Worm (Caenorhabditis elegans) whole organism, late embryonic: ENCODE results near the gene wago-4.

Source experiments
- C08G9.2 ChIP-seq: sonication (generic microtip); optimal IDR thresholded peaks from 2 replicates; lab custom pipeline; 2016; ENCODE audit warnings: mild to moderate bottlenecking, missing genetic modification characterization, moderate library complexity, missing compliant biosample characterization
- F13H6.1 ChIP-seq: sonication (generic microtip); optimal IDR thresholded peaks from 2 replicates; lab custom pipeline; 2016; ENCODE audit warnings: missing genetic modification characterization, missing compliant biosample characterization
- K09A11.1 ChIP-seq: sonication (generic microtip); optimal IDR thresholded peaks from 2 replicates; lab custom pipeline; 2017; ENCODE audit warnings: antibody characterized with exemption, mild to moderate bottlenecking, missing genetic modification characterization, missing compliant biosample characterization; ENCODE audit not compliant: insufficient read depth
- T23F11.4 ChIP-seq: fragments of 200-800 bp; sonication (Bioruptor generic); optimal IDR thresholded peaks from 2 replicates; lab custom pipeline; 2018; ENCODE audit warnings: mild to moderate bottlenecking, missing genetic modification characterization, missing compliant biosample characterization
- Y22D7AL.16 ChIP-seq: sonication (generic microtip); optimal IDR thresholded peaks from 2 replicates; lab custom pipeline; 2016; ENCODE audit warnings: missing genetic modification characterization, missing compliant biosample characterization
- ahr-1 ChIP-seq: sonication (generic microtip); optimal IDR thresholded peaks from 2 replicates; lab custom pipeline; 2016; ENCODE audit warnings: missing genetic modification characterization, missing compliant biosample characterization
- ama-1 ChIP-seq: fragments of 150-350 bp; optimal IDR thresholded peaks from 2 replicates; lab custom pipeline; 2014
- ceh-22 ChIP-seq: sonication (generic microtip); optimal IDR thresholded peaks from 2 replicates; lab custom pipeline; 2017; ENCODE audit warnings: missing biosample characterization, missing genetic modification characterization
- ceh-24 ChIP-seq: sonication (generic microtip); optimal IDR thresholded peaks from 2 replicates; lab custom pipeline; 2016; ENCODE audit warnings: mild to moderate bottlenecking, missing genetic modification characterization, missing compliant biosample characterization
- ceh-30 ChIP-seq: fragments of 150-350 bp; optimal IDR thresholded peaks from 2 replicates; lab custom pipeline; 2014; ENCODE audit warnings: missing biosample characterization, missing genetic modification characterization
- ceh-31 ChIP-seq: sonication (generic microtip); optimal IDR thresholded peaks from 2 replicates; lab custom pipeline; 2016; ENCODE audit warnings: missing genetic modification characterization, missing compliant biosample characterization
- ceh-9 ChIP-seq: sonication (generic microtip); optimal IDR thresholded peaks from 2 replicates; lab custom pipeline; 2016; ENCODE audit warnings: mild to moderate bottlenecking, missing genetic modification characterization, inconsistent platforms, missing compliant biosample characterization
- dve-1 ChIP-seq: sonication (generic microtip); optimal IDR thresholded peaks from 2 replicates; lab custom pipeline; 2017; ENCODE audit warnings: antibody characterized with exemption, mild to moderate bottlenecking, missing genetic modification characterization, missing compliant biosample characterization
- elt-4 ChIP-seq: sonication (generic microtip); optimal IDR thresholded peaks from 2 replicates; lab custom pipeline; 2016; ENCODE audit warnings: missing genetic modification characterization, missing compliant biosample characterization
- fkh-6 ChIP-seq: sonication (generic microtip); optimal IDR thresholded peaks from 2 replicates; lab custom pipeline; 2016; ENCODE audit warnings: missing genetic modification characterization, missing compliant biosample characterization
- hlh-13 ChIP-seq: fragments of 200-800 bp; sonication (Bioruptor generic); optimal IDR thresholded peaks from 2 replicates; lab custom pipeline; 2018; ENCODE audit warnings: mild to moderate bottlenecking, missing genetic modification characterization, missing compliant biosample characterization
- hlh-15 ChIP-seq: sonication (generic microtip); optimal IDR thresholded peaks from 2 replicates; lab custom pipeline; 2016; ENCODE audit warnings: missing genetic modification characterization, missing compliant biosample characterization
- hlh-8 ChIP-seq: sonication (generic microtip); optimal IDR thresholded peaks from 2 replicates; lab custom pipeline; 2016; ENCODE audit warnings: missing genotype, missing genetic modification characterization, missing compliant biosample characterization
- lin-11 ChIP-seq: fragments of 200-800 bp; sonication (Bioruptor generic); optimal IDR thresholded peaks from 2 replicates; lab custom pipeline; 2018; ENCODE audit warnings: mild to moderate bottlenecking, missing genetic modification characterization, missing compliant biosample characterization
- madf-2 ChIP-seq: sonication (generic microtip); optimal IDR thresholded peaks from 2 replicates; lab custom pipeline; 2017; ENCODE audit warnings: missing genetic modification characterization, missing compliant biosample characterization
- nfya-1 ChIP-seq: sonication (generic microtip); optimal IDR thresholded peaks from 2 replicates; lab custom pipeline; 2017; ENCODE audit warnings: missing genetic modification characterization, mild to moderate bottlenecking, missing compliant biosample characterization, antibody characterized with exemption, moderate library complexity
- npax-4 ChIP-seq: sonication (generic microtip); optimal IDR thresholded peaks from 2 replicates; lab custom pipeline; 2016; ENCODE audit warnings: missing genetic modification characterization, missing compliant biosample characterization
- odd-2 ChIP-seq: sonication (generic microtip); optimal IDR thresholded peaks from 2 replicates; lab custom pipeline; 2017; ENCODE audit warnings: antibody characterized with exemption, mild to moderate bottlenecking, missing genetic modification characterization, missing compliant biosample characterization
- pag-3 ChIP-seq: sonication (generic microtip); optimal IDR thresholded peaks from 2 replicates; lab custom pipeline; 2016; ENCODE audit warnings: missing compliant biosample characterization, missing genetic modification characterization, borderline replicate concordance
- pat-9 ChIP-seq: fragments of 200-800 bp; sonication (Bioruptor generic); optimal IDR thresholded peaks from 2 replicates; lab custom pipeline; 2018; ENCODE audit warnings: mild to moderate bottlenecking, missing genetic modification characterization, moderate library complexity, missing compliant biosample characterization
- pax-1 ChIP-seq: fragments of 150-350 bp; optimal IDR thresholded peaks from 2 replicates; lab custom pipeline; 2014; ENCODE audit warnings: missing biosample characterization, missing genetic modification characterization
- pros-1 ChIP-seq: fragments of 150-350 bp; optimal IDR thresholded peaks from 2 replicates; lab custom pipeline; 2014; ENCODE audit warnings: missing biosample characterization, missing genetic modification reagents, missing genetic modification characterization
- sdc-2 ChIP-seq: sonication (generic microtip); optimal IDR thresholded peaks from 2 replicates; lab custom pipeline; 2016; ENCODE audit warnings: missing genotype, missing genetic modification characterization, missing compliant biosample characterization
- sox-2 ChIP-seq: fragments of 200-800 bp; sonication (Bioruptor generic); IDR thresholded peaks from 2 replicates; pipeline ENCODE4 v1.3.6; 2022; ENCODE audit warnings: missing genetic modification reagents, missing genetic modification characterization, missing compliant biosample characterization
- sox-4 ChIP-seq: sonication (generic microtip); optimal IDR thresholded peaks from 2 replicates; lab custom pipeline; 2017; ENCODE audit warnings: mild to moderate bottlenecking, missing genetic modification characterization, inconsistent platforms, missing compliant biosample characterization
- syd-9 ChIP-seq: sonication (generic microtip); optimal IDR thresholded peaks from 2 replicates; lab custom pipeline; 2016; ENCODE audit warnings: mild to moderate bottlenecking, missing genetic modification characterization, moderate library complexity, missing compliant biosample characterization
- tbx-7 ChIP-seq: sonication (generic microtip); optimal IDR thresholded peaks from 2 replicates; lab custom pipeline; 2016; ENCODE audit warnings: missing genotype, missing genetic modification characterization, missing compliant biosample characterization
- unc-42 ChIP-seq: sonication (generic microtip); optimal IDR thresholded peaks from 2 replicates; lab custom pipeline; 2016; ENCODE audit warnings: missing genotype, missing genetic modification characterization, missing compliant biosample characterization
- ztf-16 ChIP-seq: sonication (generic microtip); optimal IDR thresholded peaks from 2 replicates; lab custom pipeline; 2017; ENCODE audit warnings: missing genetic modification characterization, missing compliant biosample characterization

wago-4 gene

ce11 chrII:12907070-12907469 lies 12.3 kb upstream of the wago-4 start, which contains the start of gene nspb-11:
Gene nspb-11, plus strand, starts transcription at chrII:12907370.
- no peak for TF ChIP-seq T23F11.4 (GFP tag; lab: Kevin White, UChicago)

DNA sequence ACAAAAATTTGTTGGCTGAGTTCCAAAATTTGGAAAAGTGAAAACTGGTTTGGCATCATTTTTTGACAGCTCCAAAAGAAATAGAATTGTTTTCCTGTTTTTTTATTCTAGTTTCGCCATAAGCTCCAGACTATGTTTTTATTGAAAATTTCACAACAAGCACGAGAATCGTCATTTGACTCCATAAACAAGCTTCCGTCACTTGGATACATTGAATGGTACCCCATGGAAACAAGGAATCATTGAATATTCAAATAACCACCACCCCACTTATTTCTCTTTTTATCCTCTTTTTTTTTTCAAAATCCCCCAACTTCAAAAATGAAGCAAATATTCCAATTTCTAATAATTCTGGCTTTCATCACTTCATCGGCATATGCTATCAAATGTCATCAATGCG lies 10.6 kb upstream of the wago-4 start, which contains the start of gene ddn-2:
ddn-2 (plus strand) TSS at position 301 of the 400 bp plus-strand sequence.
- TF ChIP-seq hlh-13 (GFP tag; lab: Kevin White, UChicago), result no peak
- no peak for TF ChIP-seq sdc-2
- TF ChIP-seq ztf-16 (tag; lab: Kevin White, UChicago), result no peak
- no peak for TF ChIP-seq ceh-24 (tag; lab: Kevin White, UChicago)
- no peak for TF ChIP-seq elt-4 (tag; lab: Kevin White, UChicago)
- TF ChIP-seq ama-1 (lab: Kevin White, UChicago), result no peak
- no peak for TF ChIP-seq npax-4 (tag; lab: Kevin White, UChicago)
- TF ChIP-seq ahr-1, result no peak
- TF ChIP-seq odd-2 (tag; lab: Kevin White, UChicago), result no peak
- TF ChIP-seq syd-9 (tag; lab: Kevin White, UChicago), result no peak
- TF ChIP-seq lin-11, result no peak
- TF ChIP-seq pros-1, result no peak

DNA sequence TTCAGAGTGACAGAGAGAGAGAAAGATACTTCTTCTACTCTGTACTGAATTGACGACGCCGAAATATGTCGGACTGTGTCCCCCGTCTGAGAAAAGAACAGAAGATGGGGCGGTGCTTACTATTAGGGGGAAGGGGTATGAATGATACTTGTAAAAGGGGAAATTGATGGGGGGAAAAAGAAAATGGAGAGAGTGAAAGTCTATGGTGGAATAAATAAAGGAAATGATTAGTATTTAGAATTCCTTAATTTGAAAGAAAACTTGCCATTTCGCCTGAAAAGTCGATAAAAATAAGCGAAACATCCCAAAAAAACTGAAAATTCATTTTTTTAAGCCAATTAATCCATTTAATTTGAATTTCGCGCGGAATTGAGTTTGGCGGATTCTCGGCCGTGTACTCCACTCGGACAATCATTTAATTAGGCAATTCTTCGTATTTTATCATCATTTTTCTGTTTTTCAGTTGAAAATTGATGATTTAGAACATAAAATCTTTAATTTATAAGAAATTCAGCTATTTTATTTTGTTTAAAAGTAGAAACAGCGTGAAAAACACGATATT lies 4.8 kb upstream of the wago-4 start, which contains the start of gene F35C5.12:
F35C5.12 (minus strand) TSS at position 51 of the 562 bp plus-strand sequence.
- TF ChIP-seq madf-2 (no peak), elt-4 (tag; lab: Kevin White, UChicago) (no peak), C08G9.2 (tag; lab: Kevin White, UChicago) (peak; percentile 44), tbx-7 (tag; lab: Kevin White, UChicago) (peak; percentile 2), ceh-31 (peak; percentile 34), nfya-1 (tag; lab: Kevin White, UChicago) (no peak)

ce11 chrII:12921478-12921877 lies 2.1 kb downstream of the wago-4 start:
- no peak for TF ChIP-seq ceh-9 (tag; lab: Kevin White, UChicago)
- TF ChIP-seq pag-3 (tag; lab: Kevin White, UChicago), result no peak
- no peak for TF ChIP-seq dve-1 (tag; lab: Kevin White, UChicago)
- TF ChIP-seq sox-2 (GFP tag; lab: Robert Waterston, UW), result no peak
- no peak for TF ChIP-seq lin-11
- TF ChIP-seq pax-1 (tag; lab: Kevin White, UChicago), result no peak
- no peak for TF ChIP-seq sox-4 (tag; lab: Kevin White, UChicago)
- TF ChIP-seq pat-9 (tag; lab: Kevin White, UChicago), result no peak
- no peak for TF ChIP-seq ztf-16 (tag; lab: Kevin White, UChicago)

- TF ChIP-seq F13H6.1 (tag; lab: Kevin White, UChicago) (no peak), syd-9 (tag; lab: Kevin White, UChicago) (no peak), hlh-8 (tag; lab: Kevin White, UChicago) (no peak), hlh-15 (tag; lab: Kevin White, UChicago) (no peak)
These were observed 3.9 kb downstream of the wago-4 start for ce11 chrII:12923225-12923624.

DNA sequence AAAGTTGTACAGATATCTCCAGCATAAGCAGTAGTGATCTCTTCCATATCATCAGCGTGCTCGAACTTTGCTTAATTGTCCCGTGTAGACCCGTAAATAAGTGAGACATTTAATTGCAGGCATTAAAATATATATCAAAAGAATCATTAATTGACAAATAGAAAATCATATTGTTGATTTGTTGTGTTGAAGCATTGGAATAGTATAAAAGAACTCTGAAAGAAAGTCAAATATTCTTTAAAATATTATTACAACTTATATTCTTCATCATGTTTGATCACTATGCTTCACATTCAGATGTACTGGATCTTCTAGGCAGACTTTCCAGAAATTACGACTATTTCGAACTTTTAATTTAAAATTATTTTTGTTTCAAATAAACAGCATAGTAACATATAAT lies 6.2 kb downstream of the wago-4 start, which contains the start of gene F58G1.8:
F58G1.8 (minus strand) TSS at position 101 of the 400 bp plus-strand sequence.
- no peak for TF ChIP-seq ceh-24 (tag; lab: Kevin White, UChicago)
- TF ChIP-seq Y22D7AL.16, result no peak
- no peak for TF ChIP-seq dve-1 (tag; lab: Kevin White, UChicago)
- TF ChIP-seq nfya-1 (tag; lab: Kevin White, UChicago), result no peak
- TF ChIP-seq ceh-30 (tag; lab: Kevin White, UChicago), result no peak
- no peak for TF ChIP-seq K09A11.1 (tag; lab: Kevin White, UChicago)
- TF ChIP-seq unc-42 (tag; lab: Kevin White, UChicago), result no peak
- no peak for TF ChIP-seq sox-4 (tag; lab: Kevin White, UChicago)
- TF ChIP-seq fkh-6 (tag; lab: Kevin White, UChicago), result no peak
- TF ChIP-seq ceh-22 (tag; lab: Kevin White, UChicago), result no peak
